Worm (Caenorhabditis elegans): ENCODE results near the gene str-131.

ce11 chrV:8110816-8111215, 29.3 kb upstream of the str-131 start:
- no peak for TF ChIP-seq ztf-23 (GFP tag; IDR thresholded peaks at IDR 0.05)
- no peak for TF ChIP-seq flt-1 (GFP tag; IDR thresholded peaks at IDR 0.05)
- TF ChIP-seq tab-1 (GFP tag; IDR thresholded peaks at IDR 0.05) = no peak
- no peak for TF ChIP-seq ztf-29 (GFP tag; IDR thresholded peaks at IDR 0.05)
- no peak for TF ChIP-seq med-1 (GFP tag; optimal IDR thresholded peaks at IDR 0.05; ENCODE audit: insufficient read depth)
- TF ChIP-seq cog-1 (tag; optimal IDR thresholded peaks at IDR 0.05) = no peak
